Worm (Caenorhabditis elegans) whole organism, L3 larva: Measurements from ENCODE around the gene taf-13.

Experiments used
- R02D3.7 ChIP-seq: fragments of 150-350 bp; optimal IDR thresholded peaks from 2 replicates; lab custom pipeline; 2014; ENCODE audit warnings: missing biosample characterization, missing genetic modification characterization
- ZK546.5 ChIP-seq: sonication (generic microtip); optimal IDR thresholded peaks from 2 replicates; lab custom pipeline; 2017; ENCODE audit warnings: missing biosample characterization, missing genetic modification characterization
- aly-2 ChIP-seq: fragments of 150-350 bp; optimal IDR thresholded peaks from 2 replicates; lab custom pipeline; 2014; ENCODE audit warnings: missing biosample characterization, missing genetic modification characterization
- ama-1 ChIP-seq: fragments of 150-350 bp; optimal IDR thresholded peaks from 2 replicates; lab custom pipeline; 2018
- ceh-16 ChIP-seq: sonication (generic microtip); optimal IDR thresholded peaks from 2 replicates; lab custom pipeline; 2017; ENCODE audit warnings: missing biosample characterization, missing genetic modification characterization
- ceh-28 ChIP-seq: fragments of 150-350 bp; optimal IDR thresholded peaks from 2 replicates; lab custom pipeline; 2014; ENCODE audit warnings: missing biosample characterization, missing genetic modification reagents, missing genetic modification characterization
- ceh-82 ChIP-seq: fragments of 150-350 bp; optimal IDR thresholded peaks from 2 replicates; lab custom pipeline; 2014; ENCODE audit warnings: missing biosample characterization, missing genetic modification characterization
- egl-27 ChIP-seq: sonication (generic microtip); optimal IDR thresholded peaks from 4 replicates; lab custom pipeline; 2017; ENCODE audit warnings: missing biosample characterization, missing genetic modification reagents, missing genetic modification characterization
- elt-1 ChIP-seq: fragments of 150-350 bp; optimal IDR thresholded peaks from 2 replicates; lab custom pipeline; 2014; ENCODE audit warnings: missing biosample characterization, missing genetic modification characterization
- elt-2 ChIP-seq: sonication (generic microtip); optimal IDR thresholded peaks from 2 replicates; lab custom pipeline; 2016; ENCODE audit warnings: missing genetic modification reagents, mild to moderate bottlenecking, missing genetic modification characterization, missing compliant biosample characterization
- elt-3 ChIP-seq, 3 experiments: fragments of 150-350 bp in 1 of 3; sonication (generic microtip) in 2 of 3; optimal IDR thresholded peaks; 2 replicates in 2 of 3; 4 replicates in 1 of 3; lab custom pipeline; 2014 to 2017; ENCODE audit warnings: missing biosample characterization in 3 of 3, missing genetic modification characterization in 3 of 3
- eor-1 ChIP-seq, 2 experiments: fragments of 150-350 bp; optimal IDR thresholded peaks; 2 replicates each; lab custom pipeline; 2014 to 2018; ENCODE audit warnings: missing biosample characterization in 2 of 2, missing genetic modification characterization in 2 of 2
- fkh-10 ChIP-seq: sonication (generic microtip); optimal IDR thresholded peaks from 2 replicates; lab custom pipeline; 2017; ENCODE audit warnings: missing biosample characterization, missing genetic modification reagents, missing genetic modification characterization
- fos-1 ChIP-seq: fragments of 150-350 bp; optimal IDR thresholded peaks from 2 replicates; lab custom pipeline; 2014; ENCODE audit warnings: missing biosample characterization, missing genetic modification characterization
- hmg-11 ChIP-seq: sonication (generic microtip); optimal IDR thresholded peaks from 2 replicates; lab custom pipeline; 2016; ENCODE audit warnings: missing genetic modification characterization, missing compliant biosample characterization
- jun-1 ChIP-seq: fragments of 150-350 bp; optimal IDR thresholded peaks from 2 replicates; lab custom pipeline; 2014; ENCODE audit warnings: missing biosample characterization, missing genetic modification reagents, missing genetic modification characterization
- lin-15B ChIP-seq: fragments of 150-350 bp; optimal IDR thresholded peaks from 2 replicates; lab custom pipeline; 2014; ENCODE audit warnings: missing biosample characterization, missing genetic modification characterization
- lsy-12 ChIP-seq: sonication (generic microtip); optimal IDR thresholded peaks from 2 replicates; lab custom pipeline; 2016; ENCODE audit warnings: mild to moderate bottlenecking, missing genetic modification characterization, missing compliant biosample characterization
- mdl-1 ChIP-seq: fragments of 150-350 bp; optimal IDR thresholded peaks from 2 replicates; lab custom pipeline; 2014; ENCODE audit warnings: missing biosample characterization, missing genetic modification characterization
- nfya-1 ChIP-seq: sonication (generic microtip); optimal IDR thresholded peaks from 2 replicates; lab custom pipeline; 2017; ENCODE audit warnings: missing genetic modification characterization, mild to moderate bottlenecking, missing compliant biosample characterization, antibody characterized with exemption, moderate library complexity; ENCODE audit not compliant: insufficient read depth
- nhr-11 ChIP-seq: fragments of 150-350 bp; optimal IDR thresholded peaks from 2 replicates; lab custom pipeline; 2014; ENCODE audit warnings: missing biosample characterization, missing genetic modification characterization
- nhr-12 ChIP-seq: fragments of 150-350 bp; optimal IDR thresholded peaks from 2 replicates; lab custom pipeline; 2014; ENCODE audit warnings: missing biosample characterization, missing genetic modification characterization
- nhr-23 ChIP-seq: fragments of 150-350 bp; optimal IDR thresholded peaks from 2 replicates; lab custom pipeline; 2014; ENCODE audit warnings: missing biosample characterization, missing genetic modification reagents, missing genetic modification characterization
- nhr-25 ChIP-seq: sonication (generic microtip); optimal IDR thresholded peaks from 2 replicates; lab custom pipeline; 2017; ENCODE audit warnings: missing biosample characterization, missing genetic modification characterization
- nhr-43 ChIP-seq: sonication (generic microtip); optimal IDR thresholded peaks from 2 replicates; lab custom pipeline; 2016; ENCODE audit warnings: mild to moderate bottlenecking, missing genetic modification characterization, missing compliant biosample characterization; ENCODE audit not compliant: poor library complexity, severe bottlenecking
- nhr-76 ChIP-seq: fragments of 150-350 bp; sonication (generic microtip); optimal IDR thresholded peaks from 5 replicates; lab custom pipeline; 2014; ENCODE audit warnings: missing biosample characterization, missing genetic modification characterization
- nhr-77 ChIP-seq: fragments of 150-350 bp; optimal IDR thresholded peaks from 2 replicates; lab custom pipeline; 2014; ENCODE audit warnings: missing biosample characterization, missing genetic modification characterization
- pha-4 ChIP-seq: fragments of 150-350 bp; optimal IDR thresholded peaks from 2 replicates; lab custom pipeline; 2014; ENCODE audit warnings: missing biosample characterization, missing genetic modification reagents, missing genetic modification characterization
- pqm-1 ChIP-seq: fragments of 150-350 bp; optimal IDR thresholded peaks from 2 replicates; lab custom pipeline; 2017; ENCODE audit warnings: missing biosample characterization, missing genetic modification characterization, inconsistent platforms
- sea-2 ChIP-seq: fragments of 150-350 bp; sonication (generic microtip); optimal IDR thresholded peaks from 4 replicates; lab custom pipeline; 2014; ENCODE audit warnings: missing biosample characterization, missing genetic modification reagents, missing genetic modification characterization
- skn-1 ChIP-seq: fragments of 150-350 bp; optimal IDR thresholded peaks from 2 replicates; lab custom pipeline; 2014; ENCODE audit warnings: missing biosample characterization, missing genetic modification characterization
- snpc-4 ChIP-seq: fragments of 150-350 bp; optimal IDR thresholded peaks from 2 replicates; lab custom pipeline; 2014; ENCODE audit warnings: missing biosample characterization, missing genetic modification characterization
- tbx-2 ChIP-seq: sonication (generic microtip); optimal IDR thresholded peaks from 2 replicates; lab custom pipeline; 2016; ENCODE audit warnings: mild to moderate bottlenecking, missing genetic modification characterization, missing compliant biosample characterization
- unc-39 ChIP-seq: sonication (generic microtip); optimal IDR thresholded peaks from 4 replicates; lab custom pipeline; 2017; ENCODE audit warnings: missing biosample characterization, missing genetic modification characterization
- unc-62 ChIP-seq: fragments of 150-350 bp; sonication (generic microtip); optimal IDR thresholded peaks from 4 replicates; lab custom pipeline; 2014; ENCODE audit warnings: missing biosample characterization, missing genetic modification reagents, missing genetic modification characterization
- ztf-11 ChIP-seq: fragments of 150-350 bp; optimal IDR thresholded peaks from 2 replicates; lab custom pipeline; 2014; ENCODE audit warnings: missing biosample characterization, missing genetic modification characterization
- ztf-4 ChIP-seq: fragments of 150-350 bp; optimal IDR thresholded peaks from 2 replicates; lab custom pipeline; 2014; ENCODE audit warnings: missing biosample characterization, missing genetic modification characterization

Gene taf-13

DNA sequence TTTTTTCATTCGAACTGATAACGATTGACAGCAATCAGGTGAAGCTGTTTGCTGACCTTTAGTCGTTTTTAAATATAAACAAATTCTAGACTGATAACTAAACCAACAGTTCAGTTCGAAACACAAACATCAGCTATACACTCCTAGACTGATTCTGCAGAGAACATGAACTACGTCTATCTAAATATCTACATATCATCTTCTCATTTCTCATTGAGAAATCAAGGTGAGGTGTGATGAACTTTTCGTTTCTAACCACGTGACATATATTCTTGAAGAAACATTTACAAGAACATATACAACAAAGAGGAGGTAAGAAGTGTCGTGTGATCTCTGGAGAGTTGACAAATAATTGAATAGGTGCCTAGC lies 48.2 kb downstream of the taf-13 start:
- TF ChIP-seq pha-4: peak; percentile 61
- peak; percentile 30 for TF ChIP-seq lsy-12
- peak; percentile 85 for TF ChIP-seq elt-2 (tag; lab: Kevin White, UChicago)
- TF ChIP-seq mdl-1 (tag; lab: Kevin White, UChicago): no peak
- peak; percentile 89 for TF ChIP-seq nhr-43 (tag; lab: Kevin White, UChicago)
- peak in 1 of 3 experiments; percentile 49 for TF ChIP-seq elt-3 (tag; optimal IDR thresholded peaks at IDR 0.05; lab: Kevin White, UChicago)
- peak; percentile 51 for TF ChIP-seq pqm-1
- no peak for TF ChIP-seq ceh-28 (tag; lab: Kevin White, UChicago)
- TF ChIP-seq jun-1 (tag; lab: Kevin White, UChicago): peak; percentile 43
- TF ChIP-seq R02D3.7 (tag; lab: Kevin White, UChicago): no peak
- TF ChIP-seq ztf-4: peak; percentile 54
- peak; percentile 93 for TF ChIP-seq nhr-25 (tag; lab: Kevin White, UChicago)
- TF ChIP-seq fkh-10 (GFP tag; lab: Kevin White, UChicago): no peak
- peak; percentile 54 for TF ChIP-seq nhr-23
- no peak for TF ChIP-seq unc-62 (GFP tag; lab: Kevin White, UChicago)
- TF ChIP-seq elt-1: peak; percentile 17
- TF ChIP-seq, all 47 proteins: peak for 11

DNA sequence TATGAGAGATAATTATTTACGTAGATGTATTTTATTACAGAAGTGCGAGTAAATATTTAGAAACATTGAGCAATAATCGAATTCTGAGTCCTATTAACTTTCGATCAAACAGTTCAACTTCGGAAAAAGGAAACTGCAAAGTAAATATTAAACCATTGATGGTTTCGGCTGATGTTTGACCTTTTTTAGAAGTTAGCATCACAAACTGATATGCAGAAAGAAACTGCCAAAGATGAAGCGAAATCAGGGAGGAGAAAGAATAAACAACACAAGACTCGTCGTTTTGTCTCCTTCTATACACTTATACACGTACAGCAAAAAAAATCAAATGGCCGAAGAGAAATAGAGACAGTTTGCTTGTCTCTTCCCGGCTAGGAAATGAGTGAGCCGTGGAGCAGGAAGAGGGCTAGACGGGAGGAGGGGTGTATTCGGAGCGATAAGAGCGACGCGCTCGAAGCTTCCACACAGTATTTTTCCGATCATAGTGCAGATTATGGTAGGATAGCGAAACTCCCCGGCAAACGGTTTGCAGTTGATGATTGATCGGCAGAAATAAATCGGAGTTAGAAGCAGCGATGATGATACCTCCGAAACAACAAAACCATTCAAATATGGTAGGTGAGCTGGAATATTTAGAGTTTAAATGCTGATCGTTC lies 48.7 kb downstream of the taf-13 start:
- TF ChIP-seq nfya-1 (tag; lab: Kevin White, UChicago) (peak; percentile 34), nhr-77 (tag; lab: Kevin White, UChicago) (no peak), ama-1 (lab: Kevin White, UChicago) (peak; percentile 90), pqm-1 (peak; percentile 2), eor-1 (tag; optimal IDR thresholded peaks at IDR 0.05; lab: Kevin White, UChicago) (no peak), pha-4 (peak; percentile 69)

- TF ChIP-seq aly-2 (no peak), nhr-25 (tag; lab: Kevin White, UChicago) (peak; percentile 79), ama-1 (lab: Kevin White, UChicago) (peak; percentile 52), tbx-2 (tag; lab: Kevin White, UChicago) (peak; percentile 19), lin-15B (tag; lab: Kevin White, UChicago) (peak; percentile 25), nhr-23 (peak; percentile 31), ztf-4 (peak; percentile 78), ceh-82 (no peak), lsy-12 (no peak), nhr-77 (tag; lab: Kevin White, UChicago) (no peak), ZK546.5 (no peak), fkh-10 (GFP tag; lab: Kevin White, UChicago) (no peak), nhr-43 (tag; lab: Kevin White, UChicago) (peak; percentile 38), nhr-11 (tag; lab: Kevin White, UChicago) (peak; percentile 47), jun-1 (tag; lab: Kevin White, UChicago) (no peak), pqm-1 (no peak), fos-1 (tag; lab: Kevin White, UChicago) (peak; percentile 34), eor-1 (tag; optimal IDR thresholded peaks at IDR 0.05; lab: Kevin White, UChicago) (no peak), unc-62 (GFP tag; lab: Kevin White, UChicago) (peak; percentile 71), nhr-12 (tag; lab: Kevin White, UChicago) (no peak), nfya-1 (tag; lab: Kevin White, UChicago) (peak; percentile 23), skn-1 (tag; lab: Kevin White, UChicago) (no peak), ceh-16 (tag; lab: Kevin White, UChicago) (no peak), snpc-4 (tag; lab: Kevin White, UChicago) (peak; percentile 12), hmg-11 (tag; lab: Kevin White, UChicago) (peak; percentile 28), R02D3.7 (tag; lab: Kevin White, UChicago) (peak; percentile 17), elt-3 (tag; optimal IDR thresholded peaks at IDR 0.05; lab: Kevin White, UChicago) (peak in 1 of 3 experiments; percentile 47), pha-4 (peak; percentile 55), egl-27 (tag; lab: Kevin White, UChicago) (no peak), ztf-11 (tag; lab: Kevin White, UChicago) (no peak), elt-2 (tag; lab: Kevin White, UChicago) (peak; percentile 68), sea-2 (GFP tag; lab: Kevin White, UChicago) (no peak), nhr-76 (no peak), unc-39 (tag; lab: Kevin White, UChicago) (no peak)
- TF ChIP-seq, all 47 proteins: peak for 17
Observed at ce11 chrII:10555484-10556075, 49.8 kb downstream of the taf-13 start.
